Worm (Caenorhabditis elegans): Measurements from ENCODE around the gene nca-2.

nca-2 gene

ce11 chrIII:5018116-5018689 lies 52.8 kb downstream of the nca-2 start, which contains the start of gene wip-1 (continued):
- TF ChIP-seq hmg-1.2 (GFP tag; IDR thresholded peaks at IDR 0.05), result peak; percentile 98
- TF ChIP-seq mel-28 (tag; optimal IDR thresholded peaks at IDR 0.05; ENCODE audit: borderline replicate concordance), result peak; percentile 43
- peak; percentile 97 for TF ChIP-seq zfh-2 (GFP tag; conservative IDR thresholded peaks at IDR 0.05)
- TF ChIP-seq K12H6.12 (tag; optimal IDR thresholded peaks at IDR 0.05), result peak; percentile 97
- peak; percentile 89 for TF ChIP-seq chd-7 (tag; optimal IDR thresholded peaks at IDR 0.05)
- TF ChIP-seq nhr-27 (tag; optimal IDR thresholded peaks at IDR 0.05), result peak; percentile 72
- peak; percentile 99 for TF ChIP-seq ceh-27 (GFP tag; optimal IDR thresholded peaks at IDR 0.05)
- TF ChIP-seq ets-4 (GFP tag; optimal IDR thresholded peaks at IDR 0.05), result peak; percentile 97
- TF ChIP-seq C06A6.2 (GFP tag; conservative IDR thresholded peaks at IDR 0.05), result peak; percentile 93
- peak; percentile 100 for TF ChIP-seq attf-5 (GFP tag; optimal IDR thresholded peaks at IDR 0.05)
- peak; percentile 80 for TF ChIP-seq snpc-4 (GFP tag; optimal IDR thresholded peaks at IDR 0.05)
- TF ChIP-seq snpc-4 (tag; optimal IDR thresholded peaks at IDR 0.05), result peak; percentile 86 to 93 (median 90)
- peak; percentile 64 for TF ChIP-seq egrh-3 (GFP tag; IDR thresholded peaks at IDR 0.05)
- peak; percentile 95 for TF ChIP-seq F49E8.2 (tag; optimal IDR thresholded peaks at IDR 0.05; ENCODE audit: insufficient read depth)
- no peak for TF ChIP-seq nhr-120 (GFP tag; IDR thresholded peaks at IDR 0.05)
- peak; percentile 95 for TF ChIP-seq lir-1 (GFP tag; conservative IDR thresholded peaks at IDR 0.05)
- TF ChIP-seq him-1 (tag; optimal IDR thresholded peaks at IDR 0.05), result peak; percentile 84
- TF ChIP-seq mcd-1 (GFP tag; IDR thresholded peaks at IDR 0.05), result peak; percentile 96
- 0 out of 2 replicates have a peak, but pooled peaks have one; percentile 24 for TF ChIP-seq aptf-3 (GFP tag; IDR thresholded peaks at IDR 0.05)
- peak; percentile 90 for TF ChIP-seq hsf-1 (GFP tag; IDR thresholded peaks at IDR 0.05)
- TF ChIP-seq ztf-18 (tag; optimal IDR thresholded peaks at IDR 0.05), result peak; percentile 100
- TF ChIP-seq mxl-1 (tag; optimal IDR thresholded peaks at IDR 0.05), result peak; percentile 37
- TF ChIP-seq athp-1 (tag; optimal IDR thresholded peaks at IDR 0.05), result peak; percentile 98
- TF ChIP-seq nhr-90 (tag; optimal IDR thresholded peaks at IDR 0.05), result peak; percentile 92
- TF ChIP-seq hlh-26 (GFP tag; conservative IDR thresholded peaks at IDR 0.05), result no peak
- TF ChIP-seq hmg-20 (GFP tag; IDR thresholded peaks at IDR 0.05), result peak; percentile 88
- TF ChIP-seq ztf-26 (tag; optimal IDR thresholded peaks at IDR 0.05), result peak; percentile 97
- TF ChIP-seq let-607 (tag; optimal IDR thresholded peaks at IDR 0.05), result peak; percentile 85 to 94
- peak; percentile 96 for TF ChIP-seq snpc-1.3 (tag; optimal IDR thresholded peaks at IDR 0.05; ENCODE audit: insufficient read depth)
- TF ChIP-seq nfya-2 (GFP tag; IDR thresholded peaks at IDR 0.05), result no peak
- TF ChIP-seq let-526 (GFP tag; IDR thresholded peaks at IDR 0.05), result peak; percentile 91
- TF ChIP-seq C17E4.6 (GFP tag; IDR thresholded peaks at IDR 0.05), result peak; percentile 96
- TF ChIP-seq dox-1 (GFP tag; IDR thresholded peaks at IDR 0.05), result peak; percentile 99
- TF ChIP-seq bed-1 (GFP tag; IDR thresholded peaks at IDR 0.05), result 0 out of 2 replicates have a peak, but pooled peaks have one; percentile 81
- no peak for TF ChIP-seq T26A5.8 (tag; optimal IDR thresholded peaks at IDR 0.05)
- TF ChIP-seq snpc-3.4 (tag; optimal IDR thresholded peaks at IDR 0.05), result peak; percentile 96
- peak; percentile 21 for TF ChIP-seq fkh-3 (tag; optimal IDR thresholded peaks at IDR 0.05)
- peak; percentile 64 for TF ChIP-seq zim-3 (tag; optimal IDR thresholded peaks at IDR 0.05)
- 0 out of 2 replicates have a peak, but pooled peaks have one; percentile 87 for TF ChIP-seq F37B4.10 (GFP tag; IDR thresholded peaks at IDR 0.05)
- TF ChIP-seq attf-3 (GFP tag; conservative IDR thresholded peaks at IDR 0.05), result peak; percentile 82
- TF ChIP-seq lag-1 (GFP tag; IDR thresholded peaks at IDR 0.05), result no peak
- peak; percentile 98 for TF ChIP-seq lin-54 (GFP tag; optimal IDR thresholded peaks at IDR 0.05)
- no peak for TF ChIP-seq ceh-58 (GFP tag; IDR thresholded peaks at IDR 0.05)
- TF ChIP-seq Y67H2A.10 (GFP tag; conservative IDR thresholded peaks at IDR 0.05), result peak; percentile 89
- peak; percentile 47; the same call in 1 of the 2 replicates for TF ChIP-seq ztf-25 (GFP tag; IDR thresholded peaks at IDR 0.05)
- TF ChIP-seq ama-1 (optimal IDR thresholded peaks at IDR 0.05), result no peak
- peak; percentile 27 to 80 for TF ChIP-seq ama-1 (GFP tag; optimal IDR thresholded peaks at IDR 0.05)
- TF ChIP-seq F22D6.2 (tag; optimal IDR thresholded peaks at IDR 0.05), result peak; percentile 87
